Worm (Caenorhabditis elegans): ENCODE data around the gene C53A3.1.

C53A3.1 gene

ce11 chrV:5768292-5768695, 8.3 kb upstream of the C53A3.1 start (continued):
- TF ChIP-seq ztf-7 (tag; optimal IDR thresholded peaks at IDR 0.05), result peak; percentile 17
- TF ChIP-seq hmg-1.1 (GFP tag; IDR thresholded peaks at IDR 0.05), result 0 out of 2 replicates have a peak, but pooled peaks have one; percentile 11
- no peak for TF ChIP-seq daf-8 (GFP tag; IDR thresholded peaks at IDR 0.05)
- TF ChIP-seq lin-29 (GFP tag; IDR thresholded peaks at IDR 0.05), result no peak
- peak; percentile 97 for TF ChIP-seq mxl-2 (GFP tag; conservative IDR thresholded peaks at IDR 0.05)
- TF ChIP-seq madf-5 (GFP tag; IDR thresholded peaks at IDR 0.05), result no peak
- TF ChIP-seq egl-43 (GFP tag; IDR thresholded peaks at IDR 0.05), result no peak
- no peak for TF ChIP-seq lir-3 (tag; optimal IDR thresholded peaks at IDR 0.05)
- peak in 1 of 2 experiments; percentile 54 for TF ChIP-seq lsy-2 (tag; optimal IDR thresholded peaks at IDR 0.05)
- TF ChIP-seq cey-2 (tag; optimal IDR thresholded peaks at IDR 0.05; ENCODE audit: borderline replicate concordance, insufficient read depth), result peak; percentile 93
- TF ChIP-seq nhr-10 (tag; optimal IDR thresholded peaks at IDR 0.05), result peak; percentile 79
- no peak for TF ChIP-seq lin-39 (tag; optimal IDR thresholded peaks at IDR 0.05)
- no peak for TF ChIP-seq unc-130 (GFP tag; optimal IDR thresholded peaks at IDR 0.05)
- TF ChIP-seq nhr-11 (tag; optimal IDR thresholded peaks at IDR 0.05), result no peak
- TF ChIP-seq lin-1 (GFP tag; IDR thresholded peaks at IDR 0.05), result peak; percentile 73; the same call in 1 of the 2 replicates
- TF ChIP-seq R02D3.7 (tag; optimal IDR thresholded peaks at IDR 0.05), result no peak
- no peak for TF ChIP-seq unc-39 (tag; optimal IDR thresholded peaks at IDR 0.05)
- peak; percentile 94 for TF ChIP-seq nhr-48 (tag; optimal IDR thresholded peaks at IDR 0.05)
- TF ChIP-seq nhr-25 (tag; optimal IDR thresholded peaks at IDR 0.05; ENCODE audit: borderline replicate concordance, insufficient read depth), result peak; percentile 64
- TF ChIP-seq hif-1 (tag; optimal IDR thresholded peaks at IDR 0.05), result peak; percentile 6 to 21
- TF ChIP-seq mdl-1 (tag; optimal IDR thresholded peaks at IDR 0.05), result peak; percentile 88 to 91
- no peak for TF ChIP-seq ceh-32 (tag; optimal IDR thresholded peaks at IDR 0.05; ENCODE audit: poor library complexity)
- peak; percentile 9 for TF ChIP-seq nhr-77 (tag; optimal IDR thresholded peaks at IDR 0.05)
- no peak for TF ChIP-seq ceh-62 (tag; optimal IDR thresholded peaks at IDR 0.05)
- TF ChIP-seq F26F4.8 (GFP tag; conservative IDR thresholded peaks at IDR 0.05), result no peak
- no peak for TF ChIP-seq ZK337.2 (GFP tag; IDR thresholded peaks at IDR 0.05)
- no peak for TF ChIP-seq mdt-29 (GFP tag; IDR thresholded peaks at IDR 0.05)
- peak; percentile 33 for TF ChIP-seq pqm-1 (tag; optimal IDR thresholded peaks at IDR 0.05)
- no peak for TF ChIP-seq duxl-1 (tag; optimal IDR thresholded peaks at IDR 0.05; ENCODE audit: poor library complexity)
- no peak for TF ChIP-seq lim-7 (GFP tag; IDR thresholded peaks at IDR 0.05)
- TF ChIP-seq ama-1 (optimal IDR thresholded peaks at IDR 0.05), result no peak
- TF ChIP-seq snpc-1.2 (GFP tag; IDR thresholded peaks at IDR 0.05), result no peak
- TF ChIP-seq zip-11 (GFP tag; IDR thresholded peaks at IDR 0.05), result no peak
- no peak for TF ChIP-seq spr-3 (GFP tag; optimal IDR thresholded peaks at IDR 0.05)
- TF ChIP-seq arid-1 (GFP tag; conservative IDR thresholded peaks at IDR 0.05), result no peak
- TF ChIP-seq nhr-102 (tag; optimal IDR thresholded peaks at IDR 0.05), result peak; percentile 78
- no peak for TF ChIP-seq F49E8.2 (tag; optimal IDR thresholded peaks at IDR 0.05; ENCODE audit: borderline replicate concordance)
- TF ChIP-seq zag-1 (tag; optimal IDR thresholded peaks at IDR 0.05), result no peak
- no peak for TF ChIP-seq madf-9 (GFP tag; conservative IDR thresholded peaks at IDR 0.05)
- TF ChIP-seq fos-1 (tag; optimal IDR thresholded peaks at IDR 0.05), result no peak
- no peak for TF ChIP-seq Y105C5A.15 (GFP tag; IDR thresholded peaks at IDR 0.05)
- TF ChIP-seq T20F7.1 (GFP tag; optimal IDR thresholded peaks at IDR 0.05), result peak; percentile 15
- TF ChIP-seq tag-97 (GFP tag; IDR thresholded peaks at IDR 0.05), result no peak
- TF ChIP-seq hlh-11 (tag; optimal IDR thresholded peaks at IDR 0.05), result peak; percentile 98
- TF ChIP-seq daf-12 (tag; optimal IDR thresholded peaks at IDR 0.05), result no peak
- TF ChIP-seq ctbp-1 (GFP tag; IDR thresholded peaks at IDR 0.05), result no peak
- no peak for TF ChIP-seq ztf-11 (tag; optimal IDR thresholded peaks at IDR 0.05)
- no peak for TF ChIP-seq nhr-41 (GFP tag; IDR thresholded peaks at IDR 0.05)
- no peak for TF ChIP-seq Y5F2A.4 (GFP tag; optimal IDR thresholded peaks at IDR 0.05)
- TF ChIP-seq nhr-42 (GFP tag; IDR thresholded peaks at IDR 0.05), result no peak
- peak; percentile 61; the same call in 1 of the 2 replicates for TF ChIP-seq php-3 (GFP tag; IDR thresholded peaks at IDR 0.05)
